Worm (Caenorhabditis elegans): ENCODE data around the gene R01H2.4.

The R01H2.4 gene

ce11 chrIII:7068520-7069113 lies 4.5 kb upstream of the R01H2.4 start, which contains the start of the genes ubc-18 and R01H2.8 (continued):
- TF ChIP-seq dsc-1 (tag; optimal IDR thresholded peaks at IDR 0.05): no peak
- peak; percentile 89 to 95 (median 94) for TF ChIP-seq dpl-1 (GFP tag; optimal IDR thresholded peaks at IDR 0.05)
- no peak for TF ChIP-seq nhr-84 (tag; optimal IDR thresholded peaks at IDR 0.05)
- no peak for TF ChIP-seq zag-1 (tag; optimal IDR thresholded peaks at IDR 0.05)
- TF ChIP-seq mep-1 (tag; optimal IDR thresholded peaks at IDR 0.05): peak; percentile 62
- no peak for TF ChIP-seq tbx-2 (tag; optimal IDR thresholded peaks at IDR 0.05)
- peak; percentile 93 to 97 for TF ChIP-seq lin-35 (GFP tag; optimal IDR thresholded peaks at IDR 0.05)
- TF ChIP-seq nhr-77 (tag; optimal IDR thresholded peaks at IDR 0.05): no peak
- no peak for TF ChIP-seq nhr-12 (tag; optimal IDR thresholded peaks at IDR 0.05)
- no peak for TF ChIP-seq snpc-4 (tag; optimal IDR thresholded peaks at IDR 0.05)
- TF ChIP-seq unc-86 (tag; optimal IDR thresholded peaks at IDR 0.05): no peak
- TF ChIP-seq F16B12.6 (tag; optimal IDR thresholded peaks at IDR 0.05): peak; percentile 88
- TF ChIP-seq ceh-82 (tag; optimal IDR thresholded peaks at IDR 0.05): peak in 1 of 3 experiments; percentile 51
- no peak for TF ChIP-seq nhr-237 (tag; optimal IDR thresholded peaks at IDR 0.05)
- TF ChIP-seq ztf-11 (tag; optimal IDR thresholded peaks at IDR 0.05): no peak
- peak; percentile 2 for TF ChIP-seq aly-2 (tag; optimal IDR thresholded peaks at IDR 0.05)
- TF ChIP-seq C04F5.9 (tag; optimal IDR thresholded peaks at IDR 0.05): no peak
- no peak for TF ChIP-seq lin-14 (GFP tag; optimal IDR thresholded peaks at IDR 0.05)
- no peak for TF ChIP-seq nhr-28 (tag; optimal IDR thresholded peaks at IDR 0.05)
- TF ChIP-seq zip-4 (GFP tag; optimal IDR thresholded peaks at IDR 0.05): no peak
- TF ChIP-seq swsn-7 (tag; optimal IDR thresholded peaks at IDR 0.05): peak; percentile 32
- no peak for TF ChIP-seq hlh-17 (GFP tag; optimal IDR thresholded peaks at IDR 0.05; ENCODE audit: borderline replicate concordance)
- no peak for TF ChIP-seq egl-27 (tag; optimal IDR thresholded peaks at IDR 0.05)
- TF ChIP-seq fos-1 (tag; optimal IDR thresholded peaks at IDR 0.05): no peak
- TF ChIP-seq efl-3 (GFP tag; optimal IDR thresholded peaks at IDR 0.05): no peak
- TF ChIP-seq xbp-1 (tag; optimal IDR thresholded peaks at IDR 0.05): peak; percentile 42
- no peak for TF ChIP-seq unc-30 (tag; optimal IDR thresholded peaks at IDR 0.05)
- TF ChIP-seq unc-98 (GFP tag; IDR thresholded peaks at IDR 0.05): no peak
- TF ChIP-seq nhr-90 (tag; optimal IDR thresholded peaks at IDR 0.05; ENCODE audit: poor library complexity): no peak
- TF ChIP-seq mef-2 (tag; optimal IDR thresholded peaks at IDR 0.05): no peak
- no peak for TF ChIP-seq tlp-1 (tag; optimal IDR thresholded peaks at IDR 0.05)
- TF ChIP-seq egl-13 (tag; optimal IDR thresholded peaks at IDR 0.05): no peak
- TF ChIP-seq pax-3 (tag; optimal IDR thresholded peaks at IDR 0.05): no peak
- no peak for TF ChIP-seq irx-1 (tag; optimal IDR thresholded peaks at IDR 0.05)
- TF ChIP-seq mab-9 (GFP tag; IDR thresholded peaks at IDR 0.05): no peak
- TF ChIP-seq elt-2 (tag; optimal IDR thresholded peaks at IDR 0.05): no peak
- no peak for TF ChIP-seq Y116A8C.19 (tag; optimal IDR thresholded peaks at IDR 0.05; ENCODE audit: borderline replicate concordance)
- no peak for TF ChIP-seq pqm-1 (tag; optimal IDR thresholded peaks at IDR 0.05)
- no peak for TF ChIP-seq lin-13 (GFP tag; optimal IDR thresholded peaks at IDR 0.05)
- peak; percentile 46 for TF ChIP-seq C16A3.4 (tag; optimal IDR thresholded peaks at IDR 0.05)
- TF ChIP-seq nhr-20 (tag; optimal IDR thresholded peaks at IDR 0.05): peak; percentile 41
- peak; percentile 34 for TF ChIP-seq fkh-8 (tag; optimal IDR thresholded peaks at IDR 0.05)
- TF ChIP-seq ces-1 (GFP tag; optimal IDR thresholded peaks at IDR 0.05): no peak
- TF ChIP-seq fkh-4 (tag; optimal IDR thresholded peaks at IDR 0.05; ENCODE audit: borderline replicate concordance): no peak
- TF ChIP-seq nhr-85 (tag): peak; percentile 57
- TF ChIP-seq efl-1 (optimal IDR thresholded peaks at IDR 0.05): peak; percentile 90 to 94
- TF ChIP-seq efl-1 (GFP tag; optimal IDR thresholded peaks at IDR 0.05 in 1 of 2): peak; percentile 93 to 99
- no peak for TF ChIP-seq sptf-1 (tag; optimal IDR thresholded peaks at IDR 0.05)
- TF ChIP-seq elt-3 (tag; optimal IDR thresholded peaks at IDR 0.05): peak in 1 of 6 experiments; percentile 33
- peak; percentile 68 for TF ChIP-seq snu-23 (GFP tag; optimal IDR thresholded peaks at IDR 0.05)
- no peak for TF ChIP-seq nhr-11 (tag; optimal IDR thresholded peaks at IDR 0.05)
